Worm (Caenorhabditis elegans): ENCODE measurements around the gene ZC395.4.

The ZC395.4 gene

DNA sequence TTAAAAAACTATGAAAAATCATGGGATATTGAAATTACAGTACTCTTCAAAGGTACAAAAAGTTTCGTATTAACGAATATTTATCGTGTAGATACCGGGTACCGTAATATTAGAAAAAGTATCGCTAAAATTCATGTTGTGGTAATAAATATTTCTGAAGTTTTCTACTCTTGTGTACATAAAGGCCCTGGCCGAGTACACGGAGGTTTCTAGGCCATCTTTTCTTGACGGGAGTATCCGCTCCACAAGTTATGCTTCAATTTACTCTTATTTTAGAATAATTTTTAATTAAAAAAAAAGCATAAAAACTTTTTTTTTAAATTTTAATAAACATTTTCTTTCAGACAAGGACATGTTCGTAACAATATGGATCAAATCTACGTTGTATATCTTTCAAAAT is 36.8 kb upstream of the ZC395.4 start:
- TF ChIP-seq pha-4 (tag; optimal IDR thresholded peaks at IDR 0.05) = peak; percentile 35
- no peak for TF ChIP-seq nhr-28 (tag; optimal IDR thresholded peaks at IDR 0.05)
- no peak for TF ChIP-seq flh-1 (GFP tag; optimal IDR thresholded peaks at IDR 0.05)
- TF ChIP-seq drap-1 (GFP tag; optimal IDR thresholded peaks at IDR 0.05) = no peak
- no peak for TF ChIP-seq ham-2 (GFP tag; optimal IDR thresholded peaks at IDR 0.05)
- no peak for TF ChIP-seq ceh-83 (GFP tag; optimal IDR thresholded peaks at IDR 0.05)
- no peak for TF ChIP-seq sptf-1 (tag; optimal IDR thresholded peaks at IDR 0.05)
- TF ChIP-seq unc-62 (GFP tag; optimal IDR thresholded peaks at IDR 0.05) = no peak

DNA sequence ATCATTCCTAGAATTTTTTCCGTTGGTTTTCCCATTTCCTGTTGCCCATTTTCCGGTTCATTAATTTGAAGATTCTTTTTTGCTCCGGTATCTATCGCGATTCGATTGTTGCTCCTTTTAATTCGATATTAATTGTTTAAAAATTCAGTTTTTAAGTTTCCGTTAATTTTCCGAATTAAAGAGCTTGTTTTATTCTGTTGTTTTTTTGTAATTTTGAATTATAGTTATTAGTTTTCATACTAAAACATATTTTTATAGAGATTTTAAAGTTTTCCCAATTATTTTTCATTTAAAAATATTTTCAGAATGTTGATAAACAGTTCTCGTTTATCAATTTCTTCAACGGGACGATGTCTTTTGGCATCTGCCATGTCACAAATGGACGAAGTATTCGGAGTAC is 35.6 kb upstream of the ZC395.4 start, which contains the start of gene mrps-26:
TSS of gene mrps-26 (plus strand) at position 301 of the 400 bp plus-strand sequence.
- no peak for TF ChIP-seq sptf-1 (tag; optimal IDR thresholded peaks at IDR 0.05)
- TF ChIP-seq lin-13 (tag; optimal IDR thresholded peaks at IDR 0.05) = no peak
- TF ChIP-seq ham-2 (GFP tag; optimal IDR thresholded peaks at IDR 0.05) = no peak
- TF ChIP-seq pha-4 (tag; optimal IDR thresholded peaks at IDR 0.05) = no peak
- no peak for TF ChIP-seq nhr-28 (tag; optimal IDR thresholded peaks at IDR 0.05)
- no peak for TF ChIP-seq cnd-1 (tag; optimal IDR thresholded peaks at IDR 0.05)
- TF ChIP-seq ces-1 (GFP tag; optimal IDR thresholded peaks at IDR 0.05) = no peak
- TF ChIP-seq lin-32 (GFP tag; optimal IDR thresholded peaks at IDR 0.05) = no peak
- TF ChIP-seq drap-1 (GFP tag; optimal IDR thresholded peaks at IDR 0.05) = no peak
- no peak for TF ChIP-seq nhr-12 (tag; optimal IDR thresholded peaks at IDR 0.05)
- no peak for TF ChIP-seq blmp-1 (tag; optimal IDR thresholded peaks at IDR 0.05)
- no peak for TF ChIP-seq unc-120 (tag; optimal IDR thresholded peaks at IDR 0.05; ENCODE audit: poor library complexity, severe bottlenecking)

DNA sequence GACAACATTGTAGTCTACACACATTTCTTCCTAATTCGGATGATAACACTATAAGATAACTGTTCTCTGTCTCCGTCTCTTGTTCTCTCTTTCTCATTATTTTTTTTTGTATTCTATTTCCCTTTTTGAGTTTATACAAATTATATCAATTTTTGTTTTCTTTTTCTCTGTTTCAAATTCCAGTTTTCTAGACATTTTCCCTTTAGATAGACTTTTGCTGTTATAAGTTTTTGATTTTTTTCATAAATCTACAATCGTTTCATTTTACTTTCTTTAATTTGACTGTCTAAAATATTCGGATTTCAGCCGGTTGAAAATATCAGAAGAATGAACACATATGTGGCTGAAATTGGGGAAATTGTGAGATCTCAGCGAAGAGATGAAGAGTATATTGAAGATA is 33.8 kb upstream of the ZC395.4 start, which contains the start of gene prx-10:
TSS of gene prx-10 (plus strand) at position 301 of the 400 bp plus-strand sequence.
- TF ChIP-seq blmp-1 (tag; optimal IDR thresholded peaks at IDR 0.05) (no peak), mep-1 (tag; optimal IDR thresholded peaks at IDR 0.05) (no peak)

DNA sequence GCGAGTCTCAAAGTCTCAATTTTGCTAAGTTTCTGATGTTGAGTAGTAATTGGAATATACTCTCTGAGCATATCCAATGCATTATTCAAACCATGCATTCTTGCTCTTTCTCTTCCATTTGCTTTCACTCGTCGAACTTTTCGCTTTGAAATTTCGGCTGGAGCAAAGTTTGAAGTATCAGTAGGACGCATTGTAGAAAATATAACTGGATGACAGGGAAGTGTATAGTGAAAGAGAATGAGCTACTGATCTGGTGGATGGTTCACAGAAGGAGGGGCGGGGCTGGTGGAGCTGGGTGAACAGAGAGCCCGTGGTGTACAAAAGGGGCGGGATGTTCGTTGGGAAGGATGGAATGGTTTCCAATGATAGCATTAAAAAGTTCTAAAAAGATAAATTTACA is 28.1 kb upstream of the ZC395.4 start:
- no peak for TF ChIP-seq nhr-237 (tag; optimal IDR thresholded peaks at IDR 0.05)
- TF ChIP-seq drap-1 (GFP tag; optimal IDR thresholded peaks at IDR 0.05) = no peak
- no peak for TF ChIP-seq lin-13 (tag; optimal IDR thresholded peaks at IDR 0.05)
- TF ChIP-seq sem-2 (GFP tag; optimal IDR thresholded peaks at IDR 0.05) = no peak
- TF ChIP-seq zip-8 (tag; optimal IDR thresholded peaks at IDR 0.05) = no peak
- TF ChIP-seq tbx-8 (GFP tag; optimal IDR thresholded peaks at IDR 0.05) = no peak
- no peak for TF ChIP-seq ceh-43 (GFP tag; optimal IDR thresholded peaks at IDR 0.05)
- TF ChIP-seq mab-5 (tag; optimal IDR thresholded peaks at IDR 0.05) = no peak

DNA sequence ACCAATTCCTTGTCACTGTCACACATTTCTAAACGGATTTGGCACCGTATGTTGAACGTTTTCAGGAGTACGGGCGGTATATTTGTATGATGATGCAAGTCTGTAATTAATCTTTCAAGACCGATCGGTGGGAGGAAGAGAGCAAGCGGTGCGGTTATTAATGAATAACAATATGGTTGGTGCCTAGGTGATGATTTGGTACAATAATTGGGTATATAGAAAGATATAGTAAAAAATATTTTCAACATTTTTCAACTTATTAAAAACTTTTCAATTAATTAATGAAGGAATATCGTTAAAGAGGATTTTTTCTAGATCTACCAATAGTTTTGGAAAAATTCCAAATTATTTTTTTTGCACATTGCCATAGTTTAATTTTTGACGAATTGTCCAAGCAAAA is 25.4 kb upstream of the ZC395.4 start, which contains the start of gene cnd-1:
TSS of gene cnd-1 (minus strand) at position 101 of the 400 bp plus-strand sequence.
- TF ChIP-seq elt-1 (tag; optimal IDR thresholded peaks at IDR 0.05; ENCODE audit: borderline replicate concordance, insufficient read depth) (no peak), nhr-2 (tag; optimal IDR thresholded peaks at IDR 0.05) (peak; percentile 72)

DNA sequence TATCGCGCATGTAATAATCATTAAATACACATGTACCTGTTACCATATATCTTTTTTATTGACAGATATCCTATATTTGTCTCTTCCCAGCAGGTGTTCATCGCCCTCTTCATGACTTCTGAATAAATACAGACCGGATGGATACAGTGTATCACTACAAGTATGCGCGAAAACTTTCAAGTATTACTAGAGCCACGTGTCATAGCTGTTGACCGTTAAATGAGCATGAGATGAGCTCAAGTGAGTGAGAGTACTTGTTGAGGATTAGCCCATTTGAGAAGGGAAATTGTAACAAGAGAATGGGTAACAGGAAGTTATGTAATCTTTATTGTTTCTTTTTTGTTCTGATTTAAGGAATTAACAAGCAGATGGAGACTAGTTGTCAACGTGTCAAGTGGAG is 24.8 kb upstream of the ZC395.4 start:
- TF ChIP-seq snpc-4 (tag; optimal IDR thresholded peaks at IDR 0.05) = no peak
- peak; percentile 92 for TF ChIP-seq nhr-2 (tag; optimal IDR thresholded peaks at IDR 0.05)

DNA sequence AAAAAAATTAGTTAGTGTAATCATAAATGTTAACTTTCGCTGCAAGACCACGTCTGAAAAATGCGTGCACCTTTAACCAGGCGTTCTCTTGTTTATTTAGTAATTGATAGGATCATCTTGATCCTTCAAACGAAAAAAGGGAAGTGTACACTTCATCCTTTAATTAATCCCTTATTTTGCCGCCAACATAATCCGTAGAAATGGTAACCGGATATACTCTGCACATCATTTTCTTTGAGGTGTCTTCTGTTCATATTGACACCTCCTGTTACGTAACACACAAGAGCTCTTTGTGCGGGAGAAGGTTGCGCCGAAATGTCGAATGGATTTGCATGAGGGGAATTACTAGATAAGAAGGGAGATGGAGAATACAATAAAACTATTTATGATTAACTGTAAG is 21.2 kb upstream of the ZC395.4 start:
- TF ChIP-seq zip-8 (tag; optimal IDR thresholded peaks at IDR 0.05) = peak; percentile 14
- TF ChIP-seq nhr-76 (tag; optimal IDR thresholded peaks at IDR 0.05) = no peak
- no peak for TF ChIP-seq hlh-1 (tag; optimal IDR thresholded peaks at IDR 0.05)
- TF ChIP-seq mab-5 (tag; optimal IDR thresholded peaks at IDR 0.05) = no peak
- no peak for TF ChIP-seq unc-62 (GFP tag; optimal IDR thresholded peaks at IDR 0.05)
- no peak for TF ChIP-seq blmp-1 (tag; optimal IDR thresholded peaks at IDR 0.05)
- TF ChIP-seq nhr-2 (tag; optimal IDR thresholded peaks at IDR 0.05) = peak; percentile 81
- TF ChIP-seq mep-1 (tag; optimal IDR thresholded peaks at IDR 0.05) = no peak

Data from whole organism, mixed stage, embryonic.